Worm (Caenorhabditis elegans) whole organism, mixed stage, embryonic: ENCODE measurements around the gene C17F4.8.
"Not testable (repeated sequence)": the region's sequence is repeated elsewhere in the genome, so short reads cannot be mapped to it uniquely, and the experiment has no call there.

Experiments
- M03D4.4 ChIP-seq: sonication (generic microtip); optimal IDR thresholded peaks from 2 replicates; lab custom pipeline; 2017; ENCODE audit warnings: mild to moderate bottlenecking, missing genetic modification characterization, missing compliant biosample characterization
- bed-3 ChIP-seq: fragments of 200-800 bp; sonication (Bioruptor generic); optimal IDR thresholded peaks from 3 replicates; lab custom pipeline; 2018; ENCODE audit warnings: mild to moderate bottlenecking, missing genetic modification characterization, moderate library complexity, missing compliant biosample characterization
- ceh-39 ChIP-seq: fragments of 150-350 bp; optimal IDR thresholded peaks from 2 replicates; lab custom pipeline; 2014; ENCODE audit warnings: missing biosample characterization, missing genetic modification characterization
- ceh-43 ChIP-seq: fragments of 200-800 bp; sonication (Bioruptor generic); optimal IDR thresholded peaks from 2 replicates; lab custom pipeline; 2018; ENCODE audit warnings: mild to moderate bottlenecking, missing genetic modification characterization, moderate library complexity, missing compliant biosample characterization
- ceh-83 ChIP-seq: fragments of 200-800 bp; sonication (Bioruptor generic); optimal IDR thresholded peaks from 2 replicates; lab custom pipeline; 2018; ENCODE audit warnings: mild to moderate bottlenecking, missing genetic modification characterization, missing compliant biosample characterization
- ces-1 ChIP-seq: fragments of 150-350 bp; optimal IDR thresholded peaks from 2 replicates; lab custom pipeline; 2014; ENCODE audit warnings: missing biosample characterization, missing genetic modification reagents, missing genetic modification characterization
- cnd-1 ChIP-seq: fragments of 200-800 bp; sonication (Bioruptor generic); optimal IDR thresholded peaks from 2 replicates; lab custom pipeline; 2018; ENCODE audit warnings: mild to moderate bottlenecking, missing genetic modification characterization, missing compliant biosample characterization
- drap-1 ChIP-seq: fragments of 200-800 bp; sonication (Bioruptor generic); optimal IDR thresholded peaks from 3 replicates; lab custom pipeline; 2018; ENCODE audit warnings: mild to moderate bottlenecking, missing genetic modification characterization, missing compliant biosample characterization
- elt-1 ChIP-seq: sonication (generic microtip); optimal IDR thresholded peaks from 2 replicates; lab custom pipeline; 2017; ENCODE audit warnings: missing genetic modification characterization, mild to moderate bottlenecking, missing compliant biosample characterization, antibody characterized with exemption, moderate library complexity, borderline replicate concordance; ENCODE audit not compliant: insufficient read depth
- flh-1 ChIP-seq: fragments of 200-800 bp; sonication (Bioruptor generic); optimal IDR thresholded peaks from 2 replicates; lab custom pipeline; 2018; ENCODE audit warnings: mild to moderate bottlenecking, missing genetic modification characterization, moderate library complexity, missing compliant biosample characterization
- ham-2 ChIP-seq: fragments of 200-800 bp; sonication (Bioruptor generic); optimal IDR thresholded peaks from 2 replicates; lab custom pipeline; 2018; ENCODE audit warnings: mild to moderate bottlenecking, missing genetic modification characterization, missing compliant biosample characterization
- hlh-1 ChIP-seq: fragments of 150-350 bp; optimal IDR thresholded peaks from 2 replicates; lab custom pipeline; 2014; ENCODE audit warnings: missing biosample characterization, missing genetic modification reagents, missing genetic modification characterization
- lin-13 ChIP-seq: fragments of 150-350 bp; optimal IDR thresholded peaks from 2 replicates; lab custom pipeline; 2014; ENCODE audit warnings: missing biosample characterization, missing genetic modification characterization
- lin-32 ChIP-seq: fragments of 200-800 bp; sonication (Bioruptor generic); optimal IDR thresholded peaks from 2 replicates; lab custom pipeline; 2018; ENCODE audit warnings: mild to moderate bottlenecking, missing genetic modification characterization, missing compliant biosample characterization
- lsy-2 ChIP-seq: fragments of 150-350 bp; optimal IDR thresholded peaks from 2 replicates; lab custom pipeline; 2014; ENCODE audit warnings: missing biosample characterization, missing genetic modification characterization
- mab-5 ChIP-seq: fragments of 150-350 bp; optimal IDR thresholded peaks from 2 replicates; lab custom pipeline; 2014; ENCODE audit warnings: missing biosample characterization, missing genetic modification characterization
- mep-1 ChIP-seq: fragments of 150-350 bp; optimal IDR thresholded peaks from 2 replicates; lab custom pipeline; 2017; ENCODE audit warnings: missing biosample characterization, missing genetic modification reagents, missing genetic modification characterization, inconsistent platforms
- mls-2 ChIP-seq: sonication (generic microtip); optimal IDR thresholded peaks from 2 replicates; lab custom pipeline; 2016; ENCODE audit warnings: mild to moderate bottlenecking, missing genetic modification characterization, moderate library complexity, missing compliant biosample characterization
- nhr-2 ChIP-seq: fragments of 150-350 bp; optimal IDR thresholded peaks from 2 replicates; lab custom pipeline; 2014; ENCODE audit warnings: missing biosample characterization, missing genetic modification characterization
- nhr-28 ChIP-seq: fragments of 150-350 bp; optimal IDR thresholded peaks from 2 replicates; lab custom pipeline; 2014; ENCODE audit warnings: missing biosample characterization, missing genetic modification characterization
- nhr-76 ChIP-seq: sonication (generic microtip); optimal IDR thresholded peaks from 2 replicates; lab custom pipeline; 2017; ENCODE audit warnings: missing biosample characterization, missing genetic modification characterization
- pha-4 ChIP-seq: fragments of 150-350 bp; optimal IDR thresholded peaks from 2 replicates; lab custom pipeline; 2018; ENCODE audit warnings: missing biosample characterization, missing genetic modification reagents, missing genetic modification characterization
- tbx-8 ChIP-seq: fragments of 200-800 bp; sonication (Bioruptor generic); optimal IDR thresholded peaks from 2 replicates; lab custom pipeline; 2018; ENCODE audit warnings: mild to moderate bottlenecking, missing genetic modification characterization, moderate library complexity, missing compliant biosample characterization
- unc-39 ChIP-seq: fragments of 150-350 bp; optimal IDR thresholded peaks from 2 replicates; lab custom pipeline; 2014; ENCODE audit warnings: missing biosample characterization, missing genetic modification characterization

C17F4.8 gene

ce11 chrII:3201242-3201641 lies 33.4 kb downstream of the C17F4.8 start, which contains the start of gene sri-48:
Gene sri-48, minus strand, starts transcription at chrII:3201342.
- TF ChIP-seq unc-39 (tag; lab: Kevin White, UChicago); nhr-28 (tag; lab: Kevin White, UChicago); cnd-1: not testable (repeated sequence)

ce11 chrII:3198998-3199397 lies 35.6 kb downstream of the C17F4.8 start, which contains the start of gene sri-51:
Gene sri-51, minus strand, starts transcription at chrII:3199098.
- no peak for TF ChIP-seq tbx-8 (GFP tag; lab: Kevin White, UChicago)
- no peak for TF ChIP-seq bed-3 (GFP tag; lab: Kevin White, UChicago)
- no peak for TF ChIP-seq mep-1 (tag; lab: Kevin White, UChicago)
- TF ChIP-seq ceh-39, result no peak
- TF ChIP-seq nhr-76 (tag; lab: Kevin White, UChicago), result no peak
- TF ChIP-seq ceh-43 (GFP tag; lab: Kevin White, UChicago), result no peak

ce11 chrII:3196966-3197365 lies 37.7 kb downstream of the C17F4.8 start, which contains the start of gene gcy-15:
Gene gcy-15, minus strand, starts transcription at chrII:3197066.
- TF ChIP-seq M03D4.4 (tag; lab: Kevin White, UChicago) (no peak), lin-13 (no peak), bed-3 (GFP tag; lab: Kevin White, UChicago) (no peak), mab-5 (tag; lab: Kevin White, UChicago) (no peak), ceh-43 (GFP tag; lab: Kevin White, UChicago) (no peak), lin-32 (no peak), ces-1 (GFP tag; lab: Kevin White, UChicago) (no peak), nhr-2 (tag; lab: Kevin White, UChicago) (no peak), elt-1 (tag; lab: Kevin White, UChicago) (no peak), flh-1 (GFP tag; lab: Kevin White, UChicago) (no peak), nhr-76 (tag; lab: Kevin White, UChicago) (no peak), unc-39 (tag; lab: Kevin White, UChicago) (no peak), pha-4 (tag; lab: Kevin White, UChicago) (no peak)

ce11 chrII:3195739-3196138 lies 38.9 kb downstream of the C17F4.8 start:
- TF ChIP-seq elt-1 (tag; lab: Kevin White, UChicago) (no peak), mls-2 (tag; lab: Kevin White, UChicago) (no peak), unc-39 (tag; lab: Kevin White, UChicago) (no peak)

- not testable (repeated sequence) for TF ChIP-seq nhr-76, unc-39, mab-5 (tag; lab: Kevin White, UChicago)
Observed at ce11 chrII:3191544-3191943, 43.1 kb downstream of the C17F4.8 start, which contains the start of gene Y27F2A.9. Gene Y27F2A.9, minus strand, starts transcription at chrII:3191644.

- not testable (repeated sequence) for TF ChIP-seq pha-4 (tag; lab: Kevin White, UChicago); tbx-8 (GFP tag; lab: Kevin White, UChicago); mep-1 (tag; lab: Kevin White, UChicago)
Observed at ce11 chrII:3189038-3189437, 45.6 kb downstream of the C17F4.8 start, which contains the start of gene Y27F2A.11. Gene Y27F2A.11, plus strand, starts transcription at chrII:3189338.

ce11 chrII:3185848-3186247 lies 48.8 kb downstream of the C17F4.8 start:
- TF ChIP-seq tbx-8 (GFP tag; lab: Kevin White, UChicago), result no peak
- TF ChIP-seq flh-1 (GFP tag; lab: Kevin White, UChicago), result no peak
- TF ChIP-seq ham-2 (GFP tag; lab: Kevin White, UChicago), result no peak
- TF ChIP-seq hlh-1, result no peak
- TF ChIP-seq mls-2 (tag; lab: Kevin White, UChicago), result no peak
- TF ChIP-seq pha-4 (tag; lab: Kevin White, UChicago), result no peak
- TF ChIP-seq elt-1 (tag; lab: Kevin White, UChicago), result no peak
- no peak for TF ChIP-seq ceh-83 (GFP tag; lab: Kevin White, UChicago)
- TF ChIP-seq drap-1 (GFP tag; lab: Kevin White, UChicago), result no peak
- no peak for TF ChIP-seq lsy-2
- TF ChIP-seq mab-5 (tag; lab: Kevin White, UChicago), result no peak
- no peak for TF ChIP-seq ces-1 (GFP tag; lab: Kevin White, UChicago)
- TF ChIP-seq, all 35 proteins: peak for 0
